Worm (Caenorhabditis elegans): ENCODE measurements around the gene cpar-1.
"Not testable (repeated sequence)": the region's sequence is repeated elsewhere in the genome, so short reads cannot be mapped to it uniquely, and the experiment has no call there.

DNA sequence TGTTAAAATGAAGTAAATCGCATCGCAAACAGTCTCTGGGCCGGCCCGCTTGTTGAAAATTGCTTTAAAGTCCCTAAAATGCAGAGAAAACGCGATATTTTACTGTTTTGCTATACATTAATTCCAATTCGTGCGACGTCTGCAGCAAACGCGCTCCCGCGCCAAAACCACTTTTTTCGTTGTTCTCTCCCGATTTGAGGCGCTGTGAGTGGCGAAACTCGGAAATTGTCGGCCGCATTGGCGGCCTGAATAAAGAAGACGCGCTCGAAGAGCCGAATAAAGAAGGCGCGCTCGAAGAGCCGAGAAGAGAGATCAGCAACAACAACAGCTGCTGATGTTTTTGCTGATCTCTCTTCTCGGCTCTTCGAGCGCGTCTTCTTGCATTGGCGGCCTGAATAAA is 25.6 kb upstream of the cpar-1 start:
- TF ChIP-seq nhr-11 (tag; optimal IDR thresholded peaks at IDR 0.05); C08G9.2 (tag; optimal IDR thresholded peaks at IDR 0.05); F13H6.1 (tag; optimal IDR thresholded peaks at IDR 0.05); K02D7.2 (tag; optimal IDR thresholded peaks at IDR 0.05); dve-1 (tag; optimal IDR thresholded peaks at IDR 0.05); ama-1 (optimal IDR thresholded peaks at IDR 0.05); elt-2 (tag; optimal IDR thresholded peaks at IDR 0.05); pqm-1 (tag; optimal IDR thresholded peaks at IDR 0.05); pha-2 (tag; optimal IDR thresholded peaks at IDR 0.05): not testable (repeated sequence)

Data from whole organism, late embryonic.